Fruit fly (Drosophila melanogaster): ENCODE measurements around the gene CG32700.

- TF ChIP-seq Lpt (GFP tag; optimal IDR thresholded peaks at IDR 0.05): no peak
- TF ChIP-seq lz (GFP tag; optimal IDR thresholded peaks at IDR 0.05): no peak
- no peak for TF ChIP-seq CG8319 (GFP tag; optimal IDR thresholded peaks at IDR 0.05)
- TF ChIP-seq net (GFP tag; optimal IDR thresholded peaks at IDR 0.05): no peak
- TF ChIP-seq CG31627 (GFP tag; optimal IDR thresholded peaks at IDR 0.05): no peak
- no peak for TF ChIP-seq Hr39 (GFP tag; optimal IDR thresholded peaks at IDR 0.05)
- TF ChIP-seq spab (GFP tag; optimal IDR thresholded peaks at IDR 0.05): no peak
- no peak for TF ChIP-seq fd85E (GFP tag; optimal IDR thresholded peaks at IDR 0.05)
- TF ChIP-seq CG7368 (GFP tag; optimal IDR thresholded peaks at IDR 0.05): no peak
- no peak for TF ChIP-seq CG16779 (tag; optimal IDR thresholded peaks at IDR 0.05)
- no peak for TF ChIP-seq Hr38 (GFP tag; optimal IDR thresholded peaks at IDR 0.05)
- no peak for TF ChIP-seq CG11762 (GFP tag; optimal IDR thresholded peaks at IDR 0.05; ENCODE audit: insufficient read depth)
Observed at dm6 chrX:9594446-9594845, 43.8 kb upstream of the CG32700 start.
